Worm (Caenorhabditis elegans) whole organism, late embryonic: ENCODE data around the gene F52E1.2.

Source experiments
- C08G9.2 ChIP-seq: sonication (generic microtip); optimal IDR thresholded peaks from 2 replicates; lab custom pipeline; 2016; ENCODE audit warnings: mild to moderate bottlenecking, missing genetic modification characterization, moderate library complexity, missing compliant biosample characterization
- K02D7.2 ChIP-seq: sonication (generic microtip); optimal IDR thresholded peaks from 2 replicates; lab custom pipeline; 2017; ENCODE audit warnings: mild to moderate bottlenecking, missing genetic modification characterization, missing compliant biosample characterization
- K09A11.1 ChIP-seq: sonication (generic microtip); optimal IDR thresholded peaks from 2 replicates; lab custom pipeline; 2017; ENCODE audit warnings: antibody characterized with exemption, mild to moderate bottlenecking, missing genetic modification characterization, missing compliant biosample characterization; ENCODE audit not compliant: insufficient read depth
- T23F11.4 ChIP-seq: fragments of 200-800 bp; sonication (Bioruptor generic); optimal IDR thresholded peaks from 2 replicates; lab custom pipeline; 2018; ENCODE audit warnings: mild to moderate bottlenecking, missing genetic modification characterization, missing compliant biosample characterization
- ahr-1 ChIP-seq: sonication (generic microtip); optimal IDR thresholded peaks from 2 replicates; lab custom pipeline; 2016; ENCODE audit warnings: missing genetic modification characterization, missing compliant biosample characterization
- ama-1 ChIP-seq: fragments of 150-350 bp; optimal IDR thresholded peaks from 2 replicates; lab custom pipeline; 2014
- ceh-18 ChIP-seq: sonication (generic microtip); optimal IDR thresholded peaks from 2 replicates; lab custom pipeline; 2016; ENCODE audit warnings: missing genetic modification characterization, missing compliant biosample characterization
- ceh-19 ChIP-seq: fragments of 200-800 bp; sonication (Bioruptor generic); optimal IDR thresholded peaks from 2 replicates; lab custom pipeline; 2018; ENCODE audit warnings: mild to moderate bottlenecking, missing genetic modification characterization, missing compliant biosample characterization
- ceh-31 ChIP-seq: sonication (generic microtip); optimal IDR thresholded peaks from 2 replicates; lab custom pipeline; 2016; ENCODE audit warnings: missing genetic modification characterization, missing compliant biosample characterization
- ceh-45 ChIP-seq: fragments of 200-800 bp; sonication (Bioruptor generic); IDR thresholded peaks from 2 replicates; pipeline ENCODE4 v1.3.6; 2022; ENCODE audit warnings: missing genetic modification reagents, missing genetic modification characterization, missing compliant biosample characterization
- ceh-48 ChIP-seq: sonication (generic microtip); optimal IDR thresholded peaks from 2 replicates; lab custom pipeline; 2016; ENCODE audit warnings: missing genetic modification characterization, inconsistent platforms, missing compliant biosample characterization
- ceh-9 ChIP-seq: sonication (generic microtip); optimal IDR thresholded peaks from 2 replicates; lab custom pipeline; 2016; ENCODE audit warnings: mild to moderate bottlenecking, missing genetic modification characterization, inconsistent platforms, missing compliant biosample characterization
- che-1 ChIP-seq: sonication (generic microtip); optimal IDR thresholded peaks from 2 replicates; lab custom pipeline; 2016; ENCODE audit warnings: mild to moderate bottlenecking, missing genetic modification characterization, missing compliant biosample characterization
- dmd-4 ChIP-seq: sonication (generic microtip); optimal IDR thresholded peaks from 2 replicates; lab custom pipeline; 2016; ENCODE audit warnings: borderline replicate concordance, missing genetic modification characterization, missing compliant biosample characterization
- dve-1 ChIP-seq: sonication (generic microtip); optimal IDR thresholded peaks from 2 replicates; lab custom pipeline; 2017; ENCODE audit warnings: antibody characterized with exemption, mild to moderate bottlenecking, missing genetic modification characterization, missing compliant biosample characterization
- elt-2 ChIP-seq: sonication (generic microtip); optimal IDR thresholded peaks from 2 replicates; lab custom pipeline; 2016; ENCODE audit warnings: missing genetic modification reagents, missing genetic modification characterization, missing compliant biosample characterization
- elt-4 ChIP-seq: sonication (generic microtip); optimal IDR thresholded peaks from 2 replicates; lab custom pipeline; 2016; ENCODE audit warnings: missing genetic modification characterization, missing compliant biosample characterization
- ets-4 ChIP-seq: sonication (generic microtip); optimal IDR thresholded peaks from 2 replicates; lab custom pipeline; 2016; ENCODE audit warnings: missing genetic modification characterization, missing compliant biosample characterization
- eyg-1 ChIP-seq: sonication (generic microtip); optimal IDR thresholded peaks from 2 replicates; lab custom pipeline; 2016; ENCODE audit warnings: missing genotype, missing genetic modification characterization, missing compliant biosample characterization
- fax-1 ChIP-seq: sonication (generic microtip); optimal IDR thresholded peaks from 2 replicates; lab custom pipeline; 2016; ENCODE audit warnings: missing genotype, missing genetic modification characterization, missing compliant biosample characterization
- lin-11 ChIP-seq: fragments of 200-800 bp; sonication (Bioruptor generic); optimal IDR thresholded peaks from 2 replicates; lab custom pipeline; 2018; ENCODE audit warnings: mild to moderate bottlenecking, missing genetic modification characterization, missing compliant biosample characterization
- nhr-11 ChIP-seq: fragments of 150-350 bp; optimal IDR thresholded peaks from 2 replicates; lab custom pipeline; 2014; ENCODE audit warnings: missing biosample characterization, missing genetic modification characterization
- npax-4 ChIP-seq: sonication (generic microtip); optimal IDR thresholded peaks from 2 replicates; lab custom pipeline; 2016; ENCODE audit warnings: missing genetic modification characterization, missing compliant biosample characterization
- odd-2 ChIP-seq: sonication (generic microtip); optimal IDR thresholded peaks from 2 replicates; lab custom pipeline; 2017; ENCODE audit warnings: antibody characterized with exemption, mild to moderate bottlenecking, missing genetic modification characterization, missing compliant biosample characterization
- pag-3 ChIP-seq: sonication (generic microtip); optimal IDR thresholded peaks from 2 replicates; lab custom pipeline; 2016; ENCODE audit warnings: missing compliant biosample characterization, missing genetic modification characterization, borderline replicate concordance
- pha-2 ChIP-seq: sonication (generic microtip); optimal IDR thresholded peaks from 2 replicates; lab custom pipeline; 2017; ENCODE audit warnings: mild to moderate bottlenecking, missing genetic modification characterization, missing compliant biosample characterization
- pros-1 ChIP-seq: fragments of 150-350 bp; optimal IDR thresholded peaks from 2 replicates; lab custom pipeline; 2014; ENCODE audit warnings: missing biosample characterization, missing genetic modification reagents, missing genetic modification characterization
- rnt-1 ChIP-seq: sonication (generic microtip); optimal IDR thresholded peaks from 2 replicates; lab custom pipeline; 2016; ENCODE audit warnings: missing genetic modification characterization, missing compliant biosample characterization
- sdc-2 ChIP-seq: sonication (generic microtip); optimal IDR thresholded peaks from 2 replicates; lab custom pipeline; 2016; ENCODE audit warnings: missing genotype, missing genetic modification characterization, missing compliant biosample characterization
- sox-2 ChIP-seq: fragments of 200-800 bp; sonication (Bioruptor generic); IDR thresholded peaks from 2 replicates; pipeline ENCODE4 v1.3.6; 2022; ENCODE audit warnings: missing genetic modification reagents, missing genetic modification characterization, missing compliant biosample characterization
- sox-4 ChIP-seq: sonication (generic microtip); optimal IDR thresholded peaks from 2 replicates; lab custom pipeline; 2017; ENCODE audit warnings: mild to moderate bottlenecking, missing genetic modification characterization, inconsistent platforms, missing compliant biosample characterization
- syd-9 ChIP-seq: sonication (generic microtip); optimal IDR thresholded peaks from 2 replicates; lab custom pipeline; 2016; ENCODE audit warnings: mild to moderate bottlenecking, missing genetic modification characterization, moderate library complexity, missing compliant biosample characterization
- tbx-2 ChIP-seq: sonication (generic microtip); optimal IDR thresholded peaks from 2 replicates; lab custom pipeline; 2016; ENCODE audit warnings: missing genetic modification characterization, missing compliant biosample characterization
- tbx-7 ChIP-seq: sonication (generic microtip); optimal IDR thresholded peaks from 2 replicates; lab custom pipeline; 2016; ENCODE audit warnings: missing genotype, missing genetic modification characterization, missing compliant biosample characterization
- unc-3 ChIP-seq, 2 experiments: fragments of 200-800 bp in 1 of 2; sonication (Bioruptor generic) in 1 of 2; sonication (generic microtip) in 1 of 2; conservative IDR thresholded peaks in 1 of 2; optimal IDR thresholded peaks in 1 of 2; 2 replicates each; pipeline versions ENCODE4 v1.3.6 to Lab custom; 2016 to 2022; ENCODE audit warnings: missing compliant biosample characterization in 2 of 2, missing genetic modification characterization in 2 of 2, missing genetic modification reagents in 1 of 2
- unc-42 ChIP-seq: sonication (generic microtip); optimal IDR thresholded peaks from 2 replicates; lab custom pipeline; 2016; ENCODE audit warnings: missing genotype, missing genetic modification characterization, missing compliant biosample characterization
- unc-55 ChIP-seq: sonication (generic microtip); optimal IDR thresholded peaks from 2 replicates; lab custom pipeline; 2017; ENCODE audit warnings: missing biosample characterization, missing genetic modification reagents, missing genetic modification characterization
- unc-86 ChIP-seq: sonication (generic microtip); optimal IDR thresholded peaks from 2 replicates; lab custom pipeline; 2016; ENCODE audit warnings: missing genetic modification characterization, missing compliant biosample characterization

F52E1.2 gene

ce11 chrV:8444357-8444856 lies 34.0 kb downstream of the F52E1.2 start, which contains the start of gene lmd-3:
TSS of gene lmd-3 (minus strand) at chrV:8444806.
- TF ChIP-seq eyg-1 (tag; lab: Kevin White, UChicago) (no peak), unc-86 (no peak), unc-42 (tag; lab: Kevin White, UChicago) (no peak), ceh-31 (tag; lab: Kevin White, UChicago) (no peak), unc-3 (GFP tag; conservative IDR thresholded peaks at IDR 0.05; lab: Robert Waterston, UW) (no peak), unc-3 (tag; optimal IDR thresholded peaks at IDR 0.05; lab: Kevin White, UChicago) (no peak), pros-1 (no peak), unc-55 (no peak), dmd-4 (no peak), npax-4 (tag; lab: Kevin White, UChicago) (no peak), rnt-1 (tag; lab: Kevin White, UChicago) (no peak), tbx-7 (tag; lab: Kevin White, UChicago) (no peak), pha-2 (tag; lab: Kevin White, UChicago) (no peak), tbx-2 (tag; lab: Kevin White, UChicago) (no peak), elt-2 (tag; lab: Kevin White, UChicago) (no peak)

DNA sequence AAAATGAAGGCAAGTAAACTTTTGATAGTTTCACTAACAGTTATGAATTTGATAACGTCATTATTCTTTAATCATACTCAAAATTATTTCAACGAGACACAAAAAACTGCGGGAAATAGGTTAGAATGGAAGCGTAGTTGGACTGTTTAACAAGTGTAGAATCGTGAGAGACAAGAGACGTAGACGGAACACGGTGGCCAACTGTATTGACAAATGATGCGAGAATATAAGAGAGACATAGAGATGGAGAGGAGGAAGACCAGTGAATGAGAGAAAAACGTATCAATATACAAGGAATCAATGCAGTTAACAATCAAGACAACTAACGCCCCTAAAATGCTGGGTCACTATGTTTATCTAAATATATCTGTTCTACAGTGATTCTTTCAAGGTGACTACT lies 35.2 kb downstream of the F52E1.2 start:
- TF ChIP-seq C08G9.2 (tag; lab: Kevin White, UChicago) (no peak), sox-2 (GFP tag; lab: Robert Waterston, UW) (no peak), ets-4 (tag; lab: Kevin White, UChicago) (no peak), dve-1 (peak; percentile 34)

- TF ChIP-seq ceh-9 (no peak), dve-1 (no peak)
Measured at ce11 chrV:8447928-8448327, 37.5 kb downstream of the F52E1.2 start, which contains the start of gene T23B12.5. TSS of gene T23B12.5 (minus strand) at chrV:8448028.

ce11 chrV:8449241-8449640 lies 38.8 kb downstream of the F52E1.2 start:
- TF ChIP-seq che-1 (tag; lab: Kevin White, UChicago): no peak
- no peak for TF ChIP-seq pag-3 (tag; lab: Kevin White, UChicago)
- TF ChIP-seq elt-2 (tag; lab: Kevin White, UChicago): no peak
- no peak for TF ChIP-seq pros-1
- TF ChIP-seq ceh-45 (GFP tag; lab: Robert Waterston, UW): no peak
- no peak for TF ChIP-seq fax-1 (tag; lab: Kevin White, UChicago)
- no peak for TF ChIP-seq lin-11 (tag; lab: Kevin White, UChicago)
- TF ChIP-seq elt-4: no peak
- no peak for TF ChIP-seq sdc-2 (tag; lab: Kevin White, UChicago)
- no peak for TF ChIP-seq ceh-48 (tag; lab: Kevin White, UChicago)
- TF ChIP-seq ceh-18: no peak
- no peak for TF ChIP-seq sox-4
- TF ChIP-seq K02D7.2: no peak
- no peak for TF ChIP-seq eyg-1 (tag; lab: Kevin White, UChicago)
- TF ChIP-seq dmd-4: no peak
- TF ChIP-seq unc-86: no peak
- TF ChIP-seq ama-1 (lab: Kevin White, UChicago): no peak
- TF ChIP-seq unc-3 (GFP tag; conservative IDR thresholded peaks at IDR 0.05; lab: Robert Waterston, UW): no peak
- no peak for TF ChIP-seq unc-3 (tag; optimal IDR thresholded peaks at IDR 0.05; lab: Kevin White, UChicago)
- no peak for TF ChIP-seq ceh-19
- TF ChIP-seq T23F11.4 (GFP tag; lab: Kevin White, UChicago): no peak

DNA sequence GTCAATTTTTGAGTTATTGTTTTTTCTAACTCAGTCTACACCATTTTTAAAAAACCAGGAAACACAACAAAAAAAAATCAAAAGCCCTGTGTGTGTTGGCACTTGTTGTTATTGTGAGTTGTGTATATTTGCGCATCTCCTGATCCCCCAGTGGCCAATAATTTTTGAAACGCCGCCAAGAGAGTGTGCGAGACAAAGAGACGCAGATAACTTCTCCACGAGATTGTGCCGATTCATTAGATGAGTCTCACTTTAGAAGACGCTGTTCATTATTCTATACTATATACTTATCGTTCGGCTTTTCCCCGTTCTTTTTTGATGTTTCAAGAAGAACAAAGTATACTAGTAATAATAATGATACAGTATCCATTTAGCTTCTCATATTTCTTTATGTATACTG lies 40.3 kb downstream of the F52E1.2 start:
- TF ChIP-seq K09A11.1 (no peak), syd-9 (tag; lab: Kevin White, UChicago) (no peak), eyg-1 (tag; lab: Kevin White, UChicago) (no peak), nhr-11 (tag; lab: Kevin White, UChicago) (no peak), fax-1 (tag; lab: Kevin White, UChicago) (no peak), ama-1 (lab: Kevin White, UChicago) (no peak), odd-2 (tag; lab: Kevin White, UChicago) (no peak), sox-2 (GFP tag; lab: Robert Waterston, UW) (no peak), ahr-1 (tag; lab: Kevin White, UChicago) (no peak)
